Worm (Caenorhabditis elegans): ENCODE results near the gene C07E3.3.

C07E3.3 gene

ce11 chrII:10388041-10388706, 30.9 kb upstream of the C07E3.3 start (continued):
- TF ChIP-seq che-1 (tag; optimal IDR thresholded peaks at IDR 0.05), result peak; percentile 60
- TF ChIP-seq ceh-48 (tag; optimal IDR thresholded peaks at IDR 0.05), result peak; percentile 31
- peak; percentile 0 for TF ChIP-seq fkh-6 (tag; optimal IDR thresholded peaks at IDR 0.05)
- TF ChIP-seq ama-1 (optimal IDR thresholded peaks at IDR 0.05), result no peak
- TF ChIP-seq ceh-45 (GFP tag; IDR thresholded peaks at IDR 0.05), result peak; percentile 53; the same call in 1 of the 2 replicates
- TF ChIP-seq nfya-1 (tag; optimal IDR thresholded peaks at IDR 0.05), result peak; percentile 69
- TF ChIP-seq ceh-22 (tag; optimal IDR thresholded peaks at IDR 0.05), result no peak
- no peak for TF ChIP-seq ceh-30 (tag; optimal IDR thresholded peaks at IDR 0.05)
- peak; percentile 63 for TF ChIP-seq fax-1 (tag; optimal IDR thresholded peaks at IDR 0.05)
- peak; percentile 50 for TF ChIP-seq pat-9 (tag; optimal IDR thresholded peaks at IDR 0.05)
- TF ChIP-seq unc-42 (tag; optimal IDR thresholded peaks at IDR 0.05), result peak; percentile 34
- no peak for TF ChIP-seq pax-1 (tag; optimal IDR thresholded peaks at IDR 0.05)
- TF ChIP-seq unc-3 (GFP tag; conservative IDR thresholded peaks at IDR 0.05), result peak; percentile 49; the same call in 1 of the 2 replicates
- peak; percentile 36 for TF ChIP-seq unc-3 (tag; optimal IDR thresholded peaks at IDR 0.05)
- peak; percentile 34 for TF ChIP-seq madf-2 (tag; optimal IDR thresholded peaks at IDR 0.05)
- peak; percentile 54 for TF ChIP-seq nhr-232 (tag; optimal IDR thresholded peaks at IDR 0.05)
- TF ChIP-seq rnt-1 (tag; optimal IDR thresholded peaks at IDR 0.05), result no peak
- no peak for TF ChIP-seq pqm-1 (tag; optimal IDR thresholded peaks at IDR 0.05)
- peak; percentile 1 for TF ChIP-seq K02D7.2 (tag; optimal IDR thresholded peaks at IDR 0.05)
- TF ChIP-seq gmeb-2 (tag; optimal IDR thresholded peaks at IDR 0.05), result peak; percentile 67
- no peak for TF ChIP-seq odd-2 (tag; optimal IDR thresholded peaks at IDR 0.05)
- TF ChIP-seq T23F11.4 (GFP tag; optimal IDR thresholded peaks at IDR 0.05), result no peak
- no peak for TF ChIP-seq pha-4 (tag; optimal IDR thresholded peaks at IDR 0.05)
- no peak for TF ChIP-seq elt-4 (tag; optimal IDR thresholded peaks at IDR 0.05)
- no peak for TF ChIP-seq lim-6 (tag; optimal IDR thresholded peaks at IDR 0.05)
- TF ChIP-seq elt-2 (tag; optimal IDR thresholded peaks at IDR 0.05), result peak; percentile 86
- no peak for TF ChIP-seq ceh-9 (tag; optimal IDR thresholded peaks at IDR 0.05)
- TF ChIP-seq hlh-13 (GFP tag; optimal IDR thresholded peaks at IDR 0.05), result no peak
- TF ChIP-seq fkh-10 (GFP tag; optimal IDR thresholded peaks at IDR 0.05), result no peak
- TF ChIP-seq syd-9 (tag; optimal IDR thresholded peaks at IDR 0.05), result no peak
- TF ChIP-seq ztf-16 (tag; optimal IDR thresholded peaks at IDR 0.05), result peak; percentile 45
- TF ChIP-seq C38D4.7 (GFP tag; optimal IDR thresholded peaks at IDR 0.05), result peak; percentile 50
- peak; percentile 80 for TF ChIP-seq ttx-3 (tag; optimal IDR thresholded peaks at IDR 0.05)
- TF ChIP-seq pag-3 (tag; optimal IDR thresholded peaks at IDR 0.05; ENCODE audit: borderline replicate concordance), result no peak
- no peak for TF ChIP-seq unc-55 (GFP tag; optimal IDR thresholded peaks at IDR 0.05)
- TF ChIP-seq K09A11.1 (tag; optimal IDR thresholded peaks at IDR 0.05; ENCODE audit: insufficient read depth), result peak; percentile 58
- peak; percentile 16 for TF ChIP-seq dve-1 (tag; optimal IDR thresholded peaks at IDR 0.05)
- TF ChIP-seq ceh-19 (GFP tag; optimal IDR thresholded peaks at IDR 0.05), result peak; percentile 55
- TF ChIP-seq ceh-2 (tag; optimal IDR thresholded peaks at IDR 0.05), result peak; percentile 42
- no peak for TF ChIP-seq nhr-11 (tag; optimal IDR thresholded peaks at IDR 0.05)
- no peak for TF ChIP-seq dmd-4 (tag; optimal IDR thresholded peaks at IDR 0.05; ENCODE audit: borderline replicate concordance)
- peak; percentile 59 for TF ChIP-seq ceh-34 (tag; optimal IDR thresholded peaks at IDR 0.05)
- TF ChIP-seq tbx-7 (tag; optimal IDR thresholded peaks at IDR 0.05), result no peak
- TF ChIP-seq mec-3 (tag; optimal IDR thresholded peaks at IDR 0.05; ENCODE audit: borderline replicate concordance), result no peak
- TF ChIP-seq npax-4 (tag; optimal IDR thresholded peaks at IDR 0.05), result no peak
- TF ChIP-seq F13H6.1 (tag; optimal IDR thresholded peaks at IDR 0.05), result peak; percentile 17
- TF ChIP-seq zip-5 (tag; optimal IDR thresholded peaks at IDR 0.05), result peak; percentile 40
- TF ChIP-seq ceh-14 (tag; optimal IDR thresholded peaks at IDR 0.05), result peak; percentile 70
- peak; percentile 50 for TF ChIP-seq sox-4 (tag; optimal IDR thresholded peaks at IDR 0.05)
- TF ChIP-seq pha-2 (tag; optimal IDR thresholded peaks at IDR 0.05), result peak; percentile 61
- TF ChIP-seq tbx-2 (tag; optimal IDR thresholded peaks at IDR 0.05), result peak; percentile 96
- peak; percentile 33 for TF ChIP-seq hlh-30 (tag; optimal IDR thresholded peaks at IDR 0.05; ENCODE audit: insufficient read depth)
